Worm (Caenorhabditis elegans) whole organism, early embryonic: ENCODE results near the gene F47B7.5.

ENCODE experiments used
- B0310.2 ChIP-seq: sonication (generic microtip); optimal IDR thresholded peaks from 2 replicates; lab custom pipeline; 2016; ENCODE audit warnings: mild to moderate bottlenecking, missing genetic modification characterization, missing compliant biosample characterization
- ama-1 ChIP-seq: fragments of 150-350 bp; optimal IDR thresholded peaks from 2 replicates; lab custom pipeline; 2014
- flt-1 ChIP-seq: fragments of 200-800 bp; sonication (Bioruptor generic); IDR thresholded peaks from 2 replicates; pipeline ENCODE4 v1.3.6; 2022; ENCODE audit warnings: missing genetic modification characterization, missing compliant biosample characterization
- hnd-1 ChIP-seq: sonication (generic microtip); optimal IDR thresholded peaks from 2 replicates; lab custom pipeline; 2016; ENCODE audit warnings: missing genetic modification characterization, missing compliant biosample characterization

ce11 chrX:3751370-3751769 is 17.2 kb downstream of the F47B7.5 start:
- TF ChIP-seq ama-1 (lab: Kevin White, UChicago) (no peak), hnd-1 (tag; lab: Kevin White, UChicago) (no peak), flt-1 (GFP tag; lab: Robert Waterston, UW) (no peak), B0310.2 (no peak)
